Worm (Caenorhabditis elegans) whole organism, late embryonic: ENCODE measurements around the gene aipr-1.

Source experiments
- C38D4.7 ChIP-seq: fragments of 200-800 bp; sonication (Bioruptor generic); optimal IDR thresholded peaks from 2 replicates; lab custom pipeline; 2018; ENCODE audit warnings: mild to moderate bottlenecking, missing genetic modification characterization, moderate library complexity, missing compliant biosample characterization
- K02D7.2 ChIP-seq: sonication (generic microtip); optimal IDR thresholded peaks from 2 replicates; lab custom pipeline; 2017; ENCODE audit warnings: mild to moderate bottlenecking, missing genetic modification characterization, missing compliant biosample characterization
- K09A11.1 ChIP-seq: sonication (generic microtip); optimal IDR thresholded peaks from 2 replicates; lab custom pipeline; 2017; ENCODE audit warnings: antibody characterized with exemption, mild to moderate bottlenecking, missing genetic modification characterization, missing compliant biosample characterization; ENCODE audit not compliant: insufficient read depth
- Y22D7AL.16 ChIP-seq: sonication (generic microtip); optimal IDR thresholded peaks from 2 replicates; lab custom pipeline; 2016; ENCODE audit warnings: missing genetic modification characterization, missing compliant biosample characterization
- ahr-1 ChIP-seq: sonication (generic microtip); optimal IDR thresholded peaks from 2 replicates; lab custom pipeline; 2016; ENCODE audit warnings: missing genetic modification characterization, missing compliant biosample characterization
- ceh-22 ChIP-seq: sonication (generic microtip); optimal IDR thresholded peaks from 2 replicates; lab custom pipeline; 2017; ENCODE audit warnings: missing biosample characterization, missing genetic modification characterization
- ceh-30 ChIP-seq: fragments of 150-350 bp; optimal IDR thresholded peaks from 2 replicates; lab custom pipeline; 2014; ENCODE audit warnings: missing biosample characterization, missing genetic modification characterization
- ceh-34 ChIP-seq: sonication (generic microtip); optimal IDR thresholded peaks from 2 replicates; lab custom pipeline; 2016; ENCODE audit warnings: mild to moderate bottlenecking, missing genetic modification characterization, missing compliant biosample characterization
- ceh-45 ChIP-seq: fragments of 200-800 bp; sonication (Bioruptor generic); IDR thresholded peaks from 2 replicates; pipeline ENCODE4 v1.3.6; 2022; ENCODE audit warnings: missing genetic modification reagents, missing genetic modification characterization, missing compliant biosample characterization
- ceh-9 ChIP-seq: sonication (generic microtip); optimal IDR thresholded peaks from 2 replicates; lab custom pipeline; 2016; ENCODE audit warnings: mild to moderate bottlenecking, missing genetic modification characterization, inconsistent platforms, missing compliant biosample characterization
- elt-2 ChIP-seq: sonication (generic microtip); optimal IDR thresholded peaks from 2 replicates; lab custom pipeline; 2016; ENCODE audit warnings: missing genetic modification reagents, missing genetic modification characterization, missing compliant biosample characterization
- ets-4 ChIP-seq: sonication (generic microtip); optimal IDR thresholded peaks from 2 replicates; lab custom pipeline; 2016; ENCODE audit warnings: missing genetic modification characterization, missing compliant biosample characterization
- eyg-1 ChIP-seq: sonication (generic microtip); optimal IDR thresholded peaks from 2 replicates; lab custom pipeline; 2016; ENCODE audit warnings: missing genotype, missing genetic modification characterization, missing compliant biosample characterization
- fkh-10 ChIP-seq: fragments of 150-350 bp; optimal IDR thresholded peaks from 2 replicates; lab custom pipeline; 2014; ENCODE audit warnings: missing biosample characterization, missing genetic modification reagents, missing genetic modification characterization
- fkh-6 ChIP-seq: sonication (generic microtip); optimal IDR thresholded peaks from 2 replicates; lab custom pipeline; 2016; ENCODE audit warnings: missing genetic modification characterization, missing compliant biosample characterization
- hlh-13 ChIP-seq: fragments of 200-800 bp; sonication (Bioruptor generic); optimal IDR thresholded peaks from 2 replicates; lab custom pipeline; 2018; ENCODE audit warnings: mild to moderate bottlenecking, missing genetic modification characterization, missing compliant biosample characterization
- hlh-15 ChIP-seq: sonication (generic microtip); optimal IDR thresholded peaks from 2 replicates; lab custom pipeline; 2016; ENCODE audit warnings: missing genetic modification characterization, missing compliant biosample characterization
- nfya-1 ChIP-seq: sonication (generic microtip); optimal IDR thresholded peaks from 2 replicates; lab custom pipeline; 2017; ENCODE audit warnings: missing genetic modification characterization, mild to moderate bottlenecking, missing compliant biosample characterization, antibody characterized with exemption, moderate library complexity
- nhr-11 ChIP-seq: fragments of 150-350 bp; optimal IDR thresholded peaks from 2 replicates; lab custom pipeline; 2014; ENCODE audit warnings: missing biosample characterization, missing genetic modification characterization
- npax-4 ChIP-seq: sonication (generic microtip); optimal IDR thresholded peaks from 2 replicates; lab custom pipeline; 2016; ENCODE audit warnings: missing genetic modification characterization, missing compliant biosample characterization
- pha-2 ChIP-seq: sonication (generic microtip); optimal IDR thresholded peaks from 2 replicates; lab custom pipeline; 2017; ENCODE audit warnings: mild to moderate bottlenecking, missing genetic modification characterization, missing compliant biosample characterization
- pha-4 ChIP-seq: fragments of 150-350 bp; optimal IDR thresholded peaks from 2 replicates; lab custom pipeline; 2018; ENCODE audit warnings: missing biosample characterization, missing genetic modification reagents, missing genetic modification characterization
- pqm-1 ChIP-seq: sonication (generic microtip); optimal IDR thresholded peaks from 2 replicates; lab custom pipeline; 2016; ENCODE audit warnings: missing genetic modification characterization, missing compliant biosample characterization
- pros-1 ChIP-seq: fragments of 150-350 bp; optimal IDR thresholded peaks from 2 replicates; lab custom pipeline; 2014; ENCODE audit warnings: missing biosample characterization, missing genetic modification reagents, missing genetic modification characterization
- sdc-2 ChIP-seq: sonication (generic microtip); optimal IDR thresholded peaks from 2 replicates; lab custom pipeline; 2016; ENCODE audit warnings: missing genotype, missing genetic modification characterization, missing compliant biosample characterization
- sox-2 ChIP-seq: fragments of 200-800 bp; sonication (Bioruptor generic); IDR thresholded peaks from 2 replicates; pipeline ENCODE4 v1.3.6; 2022; ENCODE audit warnings: missing genetic modification reagents, missing genetic modification characterization, missing compliant biosample characterization
- ttx-3 ChIP-seq: sonication (generic microtip); optimal IDR thresholded peaks from 2 replicates; lab custom pipeline; 2016; ENCODE audit warnings: missing genetic modification reagents, missing genetic modification characterization, missing compliant biosample characterization
- unc-3 ChIP-seq, 2 experiments: fragments of 200-800 bp in 1 of 2; sonication (Bioruptor generic) in 1 of 2; sonication (generic microtip) in 1 of 2; conservative IDR thresholded peaks in 1 of 2; optimal IDR thresholded peaks in 1 of 2; 2 replicates each; pipeline versions ENCODE4 v1.3.6 to Lab custom; 2016 to 2022; ENCODE audit warnings: missing compliant biosample characterization in 2 of 2, missing genetic modification characterization in 2 of 2, missing genetic modification reagents in 1 of 2
- unc-42 ChIP-seq: sonication (generic microtip); optimal IDR thresholded peaks from 2 replicates; lab custom pipeline; 2016; ENCODE audit warnings: missing genotype, missing genetic modification characterization, missing compliant biosample characterization
- unc-55 ChIP-seq: sonication (generic microtip); optimal IDR thresholded peaks from 2 replicates; lab custom pipeline; 2017; ENCODE audit warnings: missing biosample characterization, missing genetic modification reagents, missing genetic modification characterization
- zip-5 ChIP-seq: sonication (generic microtip); optimal IDR thresholded peaks from 2 replicates; lab custom pipeline; 2016; ENCODE audit warnings: missing genetic modification characterization, missing compliant biosample characterization
- ztf-16 ChIP-seq: sonication (generic microtip); optimal IDR thresholded peaks from 2 replicates; lab custom pipeline; 2017; ENCODE audit warnings: missing genetic modification characterization, missing compliant biosample characterization

Gene aipr-1

DNA sequence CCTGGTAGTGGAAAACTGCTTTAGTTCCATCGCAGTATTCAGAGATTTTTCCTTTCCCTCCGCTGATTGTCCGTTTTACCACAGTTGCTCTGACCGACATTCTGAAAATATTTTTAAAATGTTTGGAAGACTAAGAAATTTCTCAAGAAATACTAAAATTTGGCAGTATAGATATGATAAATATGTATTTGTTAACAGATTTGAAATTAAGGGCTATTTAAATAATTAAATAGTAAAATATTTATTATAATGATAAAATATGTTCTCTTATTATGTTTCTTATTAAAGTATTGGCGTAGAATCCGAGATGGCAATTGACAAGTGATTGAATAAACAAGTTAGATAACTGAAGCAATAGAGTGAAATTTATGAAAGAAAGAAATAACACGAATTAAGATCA is at the start of gene aipr-1:
TSS of gene aipr-1 (minus strand) at position 101 of the 400 bp plus-strand sequence.
- TF ChIP-seq pha-2, result no peak
- TF ChIP-seq unc-3 (GFP tag; conservative IDR thresholded peaks at IDR 0.05; lab: Robert Waterston, UW), result no peak
- TF ChIP-seq unc-3 (tag; optimal IDR thresholded peaks at IDR 0.05; lab: Kevin White, UChicago), result no peak
- no peak for TF ChIP-seq eyg-1 (tag; lab: Kevin White, UChicago)
- TF ChIP-seq K02D7.2, result no peak
- no peak for TF ChIP-seq Y22D7AL.16 (tag; lab: Kevin White, UChicago)
- TF ChIP-seq fkh-10 (GFP tag; lab: Kevin White, UChicago), result no peak
- no peak for TF ChIP-seq sdc-2 (tag; lab: Kevin White, UChicago)
- TF ChIP-seq unc-55 (GFP tag; lab: Kevin White, UChicago), result no peak
- TF ChIP-seq hlh-15, result no peak

DNA sequence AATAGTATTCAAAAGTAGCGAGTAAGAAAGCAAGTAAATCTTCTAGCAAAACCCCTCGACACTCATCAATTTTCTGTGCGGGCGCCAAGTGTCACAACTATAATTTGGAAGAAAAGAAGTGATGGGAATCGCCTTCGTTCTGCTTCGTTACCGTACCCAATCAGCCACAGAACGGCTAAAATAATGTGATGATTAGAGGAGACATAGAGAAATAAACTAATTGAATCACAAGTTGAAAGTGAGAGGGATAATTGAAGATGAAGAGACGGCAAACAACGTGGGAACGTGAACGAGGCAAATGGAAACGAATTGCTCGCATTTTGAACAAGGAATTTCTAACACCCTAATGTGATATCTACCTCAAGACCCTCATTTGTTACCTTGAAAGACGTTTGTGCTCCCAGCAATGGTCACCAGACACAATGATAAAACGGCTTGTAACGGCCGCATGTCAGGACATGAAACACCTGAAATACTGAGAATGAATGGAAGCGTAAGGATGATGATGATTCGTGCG is 48.7 kb upstream of the aipr-1 start, which contains the start of gene T19D12.6:
TSS of gene T19D12.6 (minus strand) at position 467 of the 517 bp plus-strand sequence.
- TF ChIP-seq sox-2 (GFP tag; lab: Robert Waterston, UW) (no peak), ceh-34 (tag; lab: Kevin White, UChicago) (no peak)
- TF ChIP-seq, all 69 proteins: peak for 0

DNA sequence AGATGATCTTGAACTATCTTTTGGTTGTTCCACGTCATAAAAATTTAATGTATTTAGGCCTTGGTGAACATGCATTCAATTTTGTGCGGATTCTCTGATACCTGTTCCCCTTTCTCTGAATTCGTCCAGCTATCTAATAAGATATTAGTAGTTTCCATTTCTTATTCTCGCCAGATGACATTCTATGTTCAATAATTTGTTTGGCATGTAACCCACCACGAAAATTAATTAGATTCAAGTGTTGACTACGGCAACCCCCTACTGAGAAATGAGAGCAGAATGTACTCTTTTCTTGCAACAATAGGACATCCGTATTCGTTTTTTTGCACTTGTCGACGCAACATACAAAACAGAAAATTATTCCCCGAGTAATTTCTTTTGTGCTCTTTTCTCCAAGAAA is 48.1 kb upstream of the aipr-1 start:
- no peak for TF ChIP-seq pqm-1
- TF ChIP-seq unc-42 (tag; lab: Kevin White, UChicago), result peak; percentile 67

DNA sequence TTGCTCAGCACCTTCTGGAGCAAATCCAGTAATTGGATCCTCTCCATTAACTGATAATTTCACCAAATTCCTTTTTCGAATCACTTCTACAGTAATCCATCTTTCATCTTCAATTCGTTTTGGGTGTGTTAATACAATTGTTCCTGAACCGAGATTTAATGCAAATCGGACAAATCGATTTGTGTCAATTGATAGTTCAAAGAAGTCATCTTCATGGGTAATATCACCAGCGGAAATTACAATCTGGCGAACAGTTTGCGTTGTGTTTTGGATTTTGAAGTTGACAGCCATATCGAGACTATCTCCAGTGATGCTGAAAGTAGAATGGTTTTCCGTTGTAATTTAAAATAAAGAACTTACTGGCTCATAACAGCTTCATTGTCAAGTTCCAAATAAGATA is 43.8 kb upstream of the aipr-1 start:
- TF ChIP-seq ahr-1 (tag; lab: Kevin White, UChicago) (no peak), ceh-34 (tag; lab: Kevin White, UChicago) (no peak), ttx-3 (tag; lab: Kevin White, UChicago) (no peak), elt-2 (tag; lab: Kevin White, UChicago) (no peak), ceh-30 (tag; lab: Kevin White, UChicago) (no peak), ztf-16 (no peak), fkh-6 (tag; lab: Kevin White, UChicago) (no peak), pha-4 (no peak), nfya-1 (no peak), nhr-11 (tag; lab: Kevin White, UChicago) (no peak), hlh-13 (GFP tag; lab: Kevin White, UChicago) (no peak), zip-5 (tag; lab: Kevin White, UChicago) (no peak), unc-42 (tag; lab: Kevin White, UChicago) (no peak), ceh-9 (no peak)

DNA sequence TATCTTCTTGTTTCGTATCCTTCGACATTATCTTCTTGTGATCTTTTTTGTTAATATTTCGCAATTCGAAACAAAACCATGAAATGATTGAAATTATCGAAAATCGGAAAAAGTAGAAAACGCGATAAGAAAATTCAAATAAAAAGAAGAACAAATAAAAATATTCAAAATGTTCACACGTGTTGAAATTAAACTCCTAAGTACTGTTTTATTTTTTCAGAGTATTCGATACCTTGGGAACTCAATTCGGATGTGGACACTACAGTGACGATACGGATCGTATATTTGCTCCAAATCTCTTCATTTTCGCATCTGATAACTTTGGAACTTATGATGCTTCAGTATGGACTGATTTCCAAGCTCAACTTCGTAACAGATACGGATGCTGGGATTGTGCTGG is 42.1 kb upstream of the aipr-1 start, which contains the start of gene T19D12.5:
TSS of gene T19D12.5 (minus strand) at position 101 of the 400 bp plus-strand sequence.
- TF ChIP-seq C38D4.7 (GFP tag; lab: Kevin White, UChicago) (no peak), hlh-15 (no peak)

DNA sequence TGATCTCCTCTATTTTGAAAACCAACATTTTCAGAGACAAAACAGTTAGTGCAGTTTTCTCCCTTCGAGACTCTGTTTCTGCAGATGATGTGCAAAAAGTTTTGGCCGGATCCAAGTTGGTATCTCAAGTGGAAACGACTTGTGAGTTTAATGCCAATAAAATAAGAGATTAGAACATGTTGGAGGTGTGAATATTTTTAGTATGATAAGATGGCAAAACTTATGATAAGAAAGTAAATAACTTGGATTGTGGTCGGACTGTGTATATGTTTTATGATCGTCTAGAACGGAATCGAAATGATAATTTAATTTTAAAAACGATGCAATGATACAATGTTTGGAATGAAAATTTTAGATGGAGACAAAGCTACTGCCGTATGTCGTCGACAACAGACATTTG is 37.9 kb upstream of the aipr-1 start:
- TF ChIP-seq ceh-22 (tag; lab: Kevin White, UChicago), result no peak
- TF ChIP-seq npax-4, result no peak
- TF ChIP-seq ceh-34 (tag; lab: Kevin White, UChicago), result no peak
- TF ChIP-seq K09A11.1, result no peak
- no peak for TF ChIP-seq pros-1 (tag; lab: Kevin White, UChicago)
- TF ChIP-seq ets-4 (tag; lab: Kevin White, UChicago), result no peak
- no peak for TF ChIP-seq C38D4.7 (GFP tag; lab: Kevin White, UChicago)
- TF ChIP-seq ceh-45 (GFP tag; lab: Robert Waterston, UW), result no peak
- TF ChIP-seq, all 69 proteins: peak for 0
